Worm (Caenorhabditis elegans) whole organism, L4 larva: Measurements from ENCODE around the gene C09H10.9.

Experiments
- lin-15B ChIP-seq: fragments of 150-350 bp; sonication (generic microtip); optimal IDR thresholded peaks from 3 replicates; lab custom pipeline; 2014; ENCODE audit warnings: missing biosample characterization, missing genetic modification characterization
- lir-3 ChIP-seq: sonication (generic microtip); optimal IDR thresholded peaks from 2 replicates; lab custom pipeline; 2016; ENCODE audit warnings: mild to moderate bottlenecking, missing genetic modification characterization, missing compliant biosample characterization
- nhr-25 ChIP-seq: sonication (generic microtip); optimal IDR thresholded peaks from 2 replicates; lab custom pipeline; 2017; ENCODE audit warnings: missing genetic modification characterization, mild to moderate bottlenecking, missing compliant biosample characterization, antibody characterized with exemption, moderate library complexity, borderline replicate concordance; ENCODE audit not compliant: insufficient read depth
- tra-1 ChIP-seq: fragments of 200-800 bp; sonication (Bioruptor generic); IDR thresholded peaks from 2 replicates; pipeline ENCODE4 v1.3.6; 2022; ENCODE audit warnings: missing genetic modification reagents, missing genetic modification characterization, missing compliant biosample characterization

DNA sequence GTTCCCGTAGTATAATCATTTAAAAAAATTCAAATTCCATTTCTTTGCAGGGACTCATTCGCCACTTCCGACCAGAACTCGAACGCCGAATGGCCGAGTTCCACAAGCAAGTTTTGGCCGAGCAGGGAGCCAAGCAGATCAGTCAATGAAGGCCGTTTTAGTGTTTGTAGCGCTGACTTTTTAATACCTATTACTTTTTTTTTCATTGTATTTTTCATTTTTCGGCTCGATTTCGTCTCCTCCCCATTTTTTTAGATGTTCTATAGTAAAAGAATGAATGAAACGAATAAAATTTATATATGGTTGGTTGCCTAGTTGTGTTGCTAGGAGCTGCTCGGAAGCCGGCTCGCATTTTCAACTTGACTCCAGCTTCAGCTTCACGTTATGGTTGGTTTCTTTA lies 4.4 kb upstream of the C09H10.9 start, which contains the start of gene C09H10.4:
- no peak for TF ChIP-seq lir-3
- TF ChIP-seq nhr-25 (tag; lab: Kevin White, UChicago) = no peak
- TF ChIP-seq tra-1 (GFP tag; lab: Robert Waterston, UW) = no peak
- TF ChIP-seq lin-15B (tag; lab: Kevin White, UChicago) = no peak
